Worm (Caenorhabditis elegans) whole organism, L4/young adult: ENCODE data around the gene set-1.

Experiments
- W03F9.2 ChIP-seq: fragments of 150-350 bp; optimal IDR thresholded peaks from 2 replicates; lab custom pipeline; 2014; ENCODE audit warnings: missing biosample characterization, missing genetic modification characterization
- dao-5 ChIP-seq: sonication (generic microtip); optimal IDR thresholded peaks from 2 replicates; lab custom pipeline; 2016; ENCODE audit warnings: missing genotype, missing genetic modification characterization, moderate library complexity, missing compliant biosample characterization
- him-1 ChIP-seq: sonication (generic microtip); optimal IDR thresholded peaks from 2 replicates; lab custom pipeline; 2016; ENCODE audit warnings: missing genotype, missing genetic modification reagents, missing genetic modification characterization, missing compliant biosample characterization

The set-1 gene

ce11 chrIII:6442305-6443125, 9.7 kb downstream of the set-1 start, which contains the start of gene mel-32:
TSS of gene mel-32 (minus strand) at chrIII:6443000.
- TF ChIP-seq him-1 (tag; lab: Kevin White, UChicago) (no peak), W03F9.2 (no peak), dao-5 (tag; lab: Kevin White, UChicago) (no peak)

ce11 chrIII:6439854-6440253, 12.3 kb downstream of the set-1 start:
- TF ChIP-seq him-1 (tag; lab: Kevin White, UChicago) (no peak), dao-5 (tag; lab: Kevin White, UChicago) (no peak), W03F9.2 (no peak)

- TF ChIP-seq him-1 (tag; lab: Kevin White, UChicago) (no peak), dao-5 (tag; lab: Kevin White, UChicago) (no peak), W03F9.2 (no peak)
These were observed 15.9 kb downstream of the set-1 start, which contains the start of gene C05D11.1 for ce11 chrIII:6436308-6436707. TSS of gene C05D11.1 (plus strand) at chrIII:6436608.

- TF ChIP-seq him-1 (tag; lab: Kevin White, UChicago) (no peak), dao-5 (tag; lab: Kevin White, UChicago) (no peak), W03F9.2 (no peak)
These were observed 19.2 kb downstream of the set-1 start, which contains the start of gene vps-16 for ce11 chrIII:6432939-6433338. TSS of gene vps-16 (plus strand) at chrIII:6433239.

- no peak for TF ChIP-seq him-1 (tag; lab: Kevin White, UChicago)
- TF ChIP-seq dao-5 (tag; lab: Kevin White, UChicago) = no peak
- TF ChIP-seq W03F9.2 = peak; percentile 91
These were observed 20.4 kb downstream of the set-1 start, which contains the start of the genes mrps-17 and txdc-9 for ce11 chrIII:6431766-6432228. TSS of gene mrps-17 (minus strand) at chrIII:6431798. TSS of gene txdc-9 (plus strand) at chrIII:6432178.

- TF ChIP-seq W03F9.2 (no peak), him-1 (tag; lab: Kevin White, UChicago) (no peak), dao-5 (tag; lab: Kevin White, UChicago) (no peak)
These were observed 21.3 kb downstream of the set-1 start, which contains the start of gene popl-1 for ce11 chrIII:6430834-6431233. TSS of gene popl-1 (minus strand) at chrIII:6430934.

ce11 chrIII:6427205-6427604, 25.0 kb downstream of the set-1 start, which contains the start of gene C05D11.8:
TSS of gene C05D11.8 (minus strand) at chrIII:6427305.
- TF ChIP-seq W03F9.2 = no peak
- no peak for TF ChIP-seq him-1 (tag; lab: Kevin White, UChicago)
- TF ChIP-seq dao-5 (tag; lab: Kevin White, UChicago) = no peak

- TF ChIP-seq dao-5 (tag; lab: Kevin White, UChicago) = no peak
- TF ChIP-seq him-1 (tag; lab: Kevin White, UChicago) = no peak
- TF ChIP-seq W03F9.2 = no peak
These were observed 29.5 kb downstream of the set-1 start for ce11 chrIII:6422721-6423120.

ce11 chrIII:6421973-6422511, 30.1 kb downstream of the set-1 start:
- TF ChIP-seq him-1 (tag; lab: Kevin White, UChicago) (no peak), W03F9.2 (no peak), dao-5 (tag; lab: Kevin White, UChicago) (no peak)

- TF ChIP-seq W03F9.2 = no peak
- no peak for TF ChIP-seq dao-5 (tag; lab: Kevin White, UChicago)
- no peak for TF ChIP-seq him-1 (tag; lab: Kevin White, UChicago)
These were observed 30.7 kb downstream of the set-1 start for ce11 chrIII:6421473-6421872.

- TF ChIP-seq W03F9.2 (peak; percentile 60), dao-5 (tag; lab: Kevin White, UChicago) (no peak), him-1 (tag; lab: Kevin White, UChicago) (no peak)
These were observed 31.2 kb downstream of the set-1 start for ce11 chrIII:6420995-6421404.

ce11 chrIII:6420201-6420600, 32.0 kb downstream of the set-1 start:
- TF ChIP-seq W03F9.2 (no peak), dao-5 (tag; lab: Kevin White, UChicago) (no peak), him-1 (tag; lab: Kevin White, UChicago) (no peak)

ce11 chrIII:6419409-6419944, 32.7 kb downstream of the set-1 start, which contains the start of gene atgl-1:
TSS of gene atgl-1 (minus strand) at chrIII:6419459.
- TF ChIP-seq him-1 (tag; lab: Kevin White, UChicago) (no peak), dao-5 (tag; lab: Kevin White, UChicago) (no peak), W03F9.2 (no peak)
